Fruit fly (Drosophila melanogaster) whole organism, embryonic: ENCODE measurements around the gene CG42814.

ENCODE experiments used
- Blimp-1 ChIP-seq: fragments of 200-800 bp; sonication (Bioruptor generic); optimal IDR thresholded peaks from 3 replicates; lab custom pipeline; 2018; ENCODE audit warnings: missing biosample characterization, missing genetic modification characterization, mild to moderate bottlenecking, moderate library complexity, missing genetic modification reagents
- CG10959 ChIP-seq: fragments of 200-800 bp; sonication (Bioruptor generic); IDR thresholded peaks from 2 replicates; pipeline ENCODE4 v1.3.6; 2022; ENCODE audit warnings: missing biosample characterization, missing genetic modification characterization
- CG11560 ChIP-seq: fragments of 200-800 bp; sonication (Bioruptor generic); IDR thresholded peaks from 3 replicates; pipeline ENCODE4 v1.3.6; 2022; ENCODE audit warnings: missing biosample characterization, missing genetic modification characterization
- CG11695 ChIP-seq: fragments of 200-800 bp; sonication (Bioruptor generic); IDR thresholded peaks from 3 replicates; pipeline ENCODE4 v1.3.6; 2022; ENCODE audit warnings: missing biosample characterization, missing genetic modification characterization
- CG12942 ChIP-seq: fragments of 200-800 bp; sonication (Bioruptor generic); optimal IDR thresholded peaks from 3 replicates; lab custom pipeline; 2016; ENCODE audit warnings: missing biosample characterization, missing genetic modification characterization
- CG15269 ChIP-seq: fragments of 200-800 bp; sonication (Bioruptor generic); optimal IDR thresholded peaks from 2 replicates; lab custom pipeline; 2018; ENCODE audit warnings: missing biosample characterization, mild to moderate bottlenecking, missing genetic modification characterization, moderate library complexity
- CG16863 ChIP-seq: fragments of 200-800 bp; sonication (Bioruptor generic); optimal IDR thresholded peaks from 3 replicates; lab custom pipeline; 2016; ENCODE audit warnings: missing biosample characterization, missing genetic modification characterization
- CG18262 ChIP-seq: fragments of 200-800 bp; optimal IDR thresholded peaks from 3 replicates; lab custom pipeline; 2019; ENCODE audit warnings: missing biosample characterization, mild to moderate bottlenecking, missing genetic modification characterization, moderate library complexity
- CG1832 ChIP-seq: fragments of 200-800 bp; sonication (Bioruptor generic); optimal IDR thresholded peaks from 2 replicates; lab custom pipeline; 2017; ENCODE audit warnings: missing biosample characterization, mild to moderate bottlenecking, missing genetic modification characterization, inconsistent platforms
- CG2712 ChIP-seq: fragments of 200-800 bp; optimal IDR thresholded peaks from 3 replicates; lab custom pipeline; 2019; ENCODE audit warnings: missing biosample characterization, mild to moderate bottlenecking, missing genetic modification characterization, moderate library complexity
- CG31441 ChIP-seq: fragments of 200-800 bp; sonication (Bioruptor generic); IDR thresholded peaks from 2 replicates; pipeline ENCODE4 v1.3.6; 2022; ENCODE audit warnings: missing biosample characterization, missing genetic modification characterization
- CG3281 ChIP-seq: fragments of 200-800 bp; sonication (Bioruptor generic); optimal IDR thresholded peaks from 3 replicates; lab custom pipeline; 2017; ENCODE audit warnings: missing biosample characterization, mild to moderate bottlenecking, missing genetic modification characterization
- CG34224 ChIP-seq: fragments of 200-800 bp; sonication (Bioruptor generic); IDR thresholded peaks from 3 replicates; pipeline ENCODE4 v1.3.6; 2022; ENCODE audit warnings: missing biosample characterization, missing genetic modification characterization; ENCODE audit not compliant: partially characterized antibody
- CG5180 ChIP-seq: fragments of 200-800 bp; sonication (Bioruptor generic); optimal IDR thresholded peaks from 3 replicates; lab custom pipeline; 2017; ENCODE audit warnings: missing biosample characterization, missing genetic modification characterization, mild to moderate bottlenecking, moderate library complexity, missing genetic modification reagents
- CG6813 ChIP-seq: fragments of 200-800 bp; sonication (Bioruptor generic); optimal IDR thresholded peaks from 2 replicates; lab custom pipeline; 2017; ENCODE audit warnings: missing biosample characterization, missing genetic modification characterization, mild to moderate bottlenecking, moderate library complexity, missing genetic modification reagents
- CG7786 ChIP-seq: fragments of 200-800 bp; sonication (Bioruptor generic); optimal IDR thresholded peaks from 2 replicates; lab custom pipeline; 2016; ENCODE audit warnings: missing biosample characterization, missing genetic modification characterization
- CG8388 ChIP-seq: fragments of 200-800 bp; sonication (Bioruptor generic); optimal IDR thresholded peaks from 2 replicates; lab custom pipeline; 2019; ENCODE audit warnings: missing biosample characterization, mild to moderate bottlenecking, missing genetic modification characterization, moderate library complexity
- Deaf1 ChIP-seq: fragments of 200-800 bp; optimal IDR thresholded peaks from 3 replicates; lab custom pipeline; 2019; ENCODE audit warnings: missing biosample characterization, mild to moderate bottlenecking, missing genetic modification characterization, moderate library complexity
- Drgx ChIP-seq: fragments of 200-800 bp; sonication (Bioruptor generic); IDR thresholded peaks from 2 replicates; pipeline ENCODE4 v1.3.6; 2022; ENCODE audit warnings: missing biosample characterization, missing genetic modification characterization
- Gsc ChIP-seq: fragments of 200-800 bp; sonication (Bioruptor generic); IDR thresholded peaks from 2 replicates; pipeline ENCODE4 v1.3.6; 2022; ENCODE audit warnings: missing biosample characterization, missing genetic modification characterization
- HmgD ChIP-seq: fragments of 200-800 bp; sonication (Bioruptor generic); optimal IDR thresholded peaks from 3 replicates; lab custom pipeline; 2016; ENCODE audit warnings: missing biosample characterization, missing genetic modification characterization
- NFAT ChIP-seq: fragments of 200-800 bp; sonication (Bioruptor generic); IDR thresholded peaks from 2 replicates; pipeline ENCODE4 v1.3.6; 2022; ENCODE audit warnings: missing biosample characterization, missing genetic modification characterization
- Ptx1 ChIP-seq: fragments of 200-800 bp; sonication (Bioruptor generic); IDR thresholded peaks from 2 replicates; pipeline ENCODE4 v1.3.6; 2022; ENCODE audit warnings: missing biosample characterization, missing genetic modification characterization
- Sox100B ChIP-seq: fragments of 200-800 bp; sonication (Bioruptor generic); optimal IDR thresholded peaks from 3 replicates; lab custom pipeline; 2018; ENCODE audit warnings: missing biosample characterization, mild to moderate bottlenecking, missing genetic modification characterization
- Ssrp ChIP-seq: fragments of 200-800 bp; sonication (Bioruptor generic); optimal IDR thresholded peaks from 2 replicates; lab custom pipeline; 2018; ENCODE audit warnings: missing biosample characterization, mild to moderate bottlenecking, missing genetic modification characterization, moderate library complexity
- ac ChIP-seq: fragments of 200-800 bp; sonication (Bioruptor generic); optimal IDR thresholded peaks from 3 replicates; lab custom pipeline; 2017; ENCODE audit warnings: missing biosample characterization, mild to moderate bottlenecking, missing genetic modification characterization
- ato ChIP-seq: fragments of 200-800 bp; sonication (Bioruptor generic); IDR thresholded peaks from 2 replicates; pipeline ENCODE4 v1.3.6; 2022; ENCODE audit warnings: missing biosample characterization, missing genetic modification characterization; ENCODE audit not compliant: partially characterized antibody
- bab2 ChIP-seq: fragments of 200-800 bp; sonication (Bioruptor generic); optimal IDR thresholded peaks from 2 replicates; lab custom pipeline; 2016; ENCODE audit warnings: missing biosample characterization, missing genetic modification characterization
- cg ChIP-seq: fragments of 200-800 bp; sonication (Bioruptor generic); optimal IDR thresholded peaks from 3 replicates; lab custom pipeline; 2019; ENCODE audit warnings: missing biosample characterization, mild to moderate bottlenecking, missing genetic modification characterization, moderate library complexity
- da ChIP-seq: fragments of 200-800 bp; sonication (Bioruptor generic); optimal IDR thresholded peaks from 2 replicates; lab custom pipeline; 2016; ENCODE audit warnings: missing biosample characterization, missing genetic modification characterization
- dmrt11E ChIP-seq: fragments of 200-800 bp; sonication (Bioruptor generic); optimal IDR thresholded peaks from 3 replicates; lab custom pipeline; 2018; ENCODE audit warnings: missing biosample characterization, mild to moderate bottlenecking, missing genetic modification characterization, moderate library complexity
- fd96Cb ChIP-seq: fragments of 200-800 bp; sonication (Bioruptor generic); optimal IDR thresholded peaks from 2 replicates; lab custom pipeline; 2018; ENCODE audit warnings: missing biosample characterization, mild to moderate bottlenecking, missing genetic modification characterization, moderate library complexity
- ham ChIP-seq: fragments of 200-800 bp; sonication (Bioruptor generic); IDR thresholded peaks from 2 replicates; pipeline ENCODE4 v1.3.6; 2022; ENCODE audit warnings: missing biosample characterization, missing genetic modification characterization
- hb ChIP-seq: fragments of 200-800 bp; sonication (Bioruptor generic); IDR thresholded peaks from 3 replicates; pipeline ENCODE4 v1.3.6; 2022; ENCODE audit warnings: missing biosample characterization, missing genetic modification characterization; ENCODE audit not compliant: partially characterized antibody
- hkb ChIP-seq, 2 experiments: fragments of 200-800 bp in 1 of 2; fragments of >200 bp in 1 of 2; sonication (Bioruptor generic) in 1 of 2; IDR thresholded peaks in 1 of 2; optimal IDR thresholded peaks in 1 of 2; 2 replicates each; pipeline versions ENCODE4 v1.3.6 to Lab custom; 2017 to 2022; ENCODE audit warnings: missing biosample characterization in 1 of 2, missing genetic modification characterization in 1 of 2
- klu ChIP-seq: fragments of 200-800 bp; sonication (Bioruptor generic); IDR thresholded peaks from 2 replicates; pipeline ENCODE4 v1.3.6; 2022; ENCODE audit warnings: missing biosample characterization, missing genetic modification characterization
- nerfin-1 ChIP-seq: fragments of 200-800 bp; sonication (Bioruptor generic); optimal IDR thresholded peaks from 3 replicates; lab custom pipeline; 2019; ENCODE audit warnings: missing biosample characterization, mild to moderate bottlenecking, missing genetic modification characterization, moderate library complexity
- nmo ChIP-seq: fragments of 200-800 bp; sonication (Bioruptor generic); optimal IDR thresholded peaks from 2 replicates; lab custom pipeline; 2018; ENCODE audit warnings: missing biosample characterization, mild to moderate bottlenecking, missing genetic modification characterization, moderate library complexity
- org-1 ChIP-seq: fragments of 200-800 bp; sonication (Bioruptor generic); optimal IDR thresholded peaks from 2 replicates; lab custom pipeline; 2017; ENCODE audit warnings: missing biosample characterization, missing genetic modification characterization
- pan ChIP-seq, 4 experiments: fragments of >200 bp in 3 of 4; fragments of 200-800 bp in 1 of 4; sonication (Bioruptor generic) in 1 of 4; optimal IDR thresholded peaks in 3 of 4; IDR thresholded peaks in 1 of 4; 2 replicates each; pipeline versions ENCODE4 v1.3.6 to Lab custom; 2017 to 2022; ENCODE audit warnings: missing biosample characterization in 2 of 4, missing genetic modification characterization in 2 of 4, mixed read lengths in 1 of 4
- pb ChIP-seq: fragments of 200-800 bp; sonication (Bioruptor generic); optimal IDR thresholded peaks from 3 replicates; lab custom pipeline; 2016; ENCODE audit warnings: missing biosample characterization, missing genetic modification characterization
- ro ChIP-seq: fragments of 200-800 bp; sonication (Bioruptor generic); IDR thresholded peaks from 2 replicates; pipeline ENCODE4 v1.3.6; 2022; ENCODE audit warnings: missing biosample characterization, missing genetic modification characterization
- row ChIP-seq: fragments of 200-800 bp; sonication (Bioruptor generic); IDR thresholded peaks from 3 replicates; pipeline ENCODE4 v1.3.6; 2022; ENCODE audit warnings: missing biosample characterization, missing genetic modification characterization
- sc ChIP-seq, 3 experiments: fragments of >200 bp in 2 of 3; fragments of 200-800 bp in 1 of 3; sonication (Bioruptor generic) in 1 of 3; optimal IDR thresholded peaks; 2 replicates in 2 of 3; 3 replicates in 1 of 3; lab custom pipeline; 2017; ENCODE audit warnings: mild to moderate bottlenecking in 1 of 3, missing biosample characterization in 1 of 3, missing genetic modification characterization in 1 of 3, missing genetic modification reagents in 1 of 3
- sens-2 ChIP-seq: fragments of 200-800 bp; sonication (Bioruptor generic); IDR thresholded peaks from 2 replicates; pipeline ENCODE4 v1.3.6; 2022; ENCODE audit warnings: missing biosample characterization, missing genetic modification characterization
- sob ChIP-seq: fragments of 200-800 bp; sonication (Bioruptor generic); IDR thresholded peaks from 2 replicates; pipeline ENCODE4 v1.3.6; 2022; ENCODE audit warnings: missing biosample characterization, missing genetic modification characterization
- ttk ChIP-seq: fragments of 200-800 bp; sonication (Bioruptor generic); IDR thresholded peaks from 2 replicates; pipeline ENCODE4 v2.1.2; 2022; ENCODE audit warnings: missing biosample characterization, missing genetic modification characterization
- tx ChIP-seq: fragments of 200-800 bp; sonication (Bioruptor generic); optimal IDR thresholded peaks from 2 replicates; lab custom pipeline; 2016; ENCODE audit warnings: missing biosample characterization, missing genetic modification characterization
- vvl ChIP-seq: fragments of 200-800 bp; sonication (Bioruptor generic); IDR thresholded peaks from 2 replicates; pipeline ENCODE4 v1.3.6; 2022; ENCODE audit warnings: missing biosample characterization, missing genetic modification characterization

CG42814 gene

dm6 chr3R:27217465-27218059 lies 11.7 kb downstream of the CG42814 start (continued):
- TF ChIP-seq vvl = no peak
- TF ChIP-seq CG16863 (GFP tag; lab: Kevin White, UChicago) = no peak
- TF ChIP-seq pb = no peak
- TF ChIP-seq sc (optimal IDR thresholded peaks at IDR 0.05; lab: Kevin White, UChicago) = no peak
- TF ChIP-seq sc (GFP tag; optimal IDR thresholded peaks at IDR 0.05; lab: Kevin White, UChicago) = no peak
- no peak for TF ChIP-seq org-1
- TF ChIP-seq CG8388 (GFP tag; lab: Kevin White, UChicago) = peak; percentile 6
- TF ChIP-seq Deaf1 (tag; lab: Kevin White, UChicago) = peak; percentile 30
- TF ChIP-seq HmgD (GFP tag; lab: Kevin White, UChicago) = no peak
- TF ChIP-seq CG2712 (tag; lab: Kevin White, UChicago) = peak; percentile 50
- TF ChIP-seq ac (GFP tag; lab: Kevin White, UChicago) = no peak
- peak; percentile 46; the same call in 2 of the 3 replicates for TF ChIP-seq row (GFP tag; lab: Robert Waterston, UW)
- peak; percentile 28 for TF ChIP-seq dmrt11E
- no peak for TF ChIP-seq hb
- TF ChIP-seq Sox100B = no peak
- no peak for TF ChIP-seq CG11560 (tag; lab: Robert Waterston, UW)
- peak; percentile 22 for TF ChIP-seq Blimp-1 (GFP tag; lab: Kevin White, UChicago)
- TF ChIP-seq tx (GFP tag; lab: Kevin White, UChicago) = no peak
- TF ChIP-seq NFAT (GFP tag; lab: Robert Waterston, UW) = no peak
- TF ChIP-seq CG12942 (GFP tag; lab: Kevin White, UChicago) = no peak
- no peak for TF ChIP-seq ttk (GFP tag; lab: Robert Waterston, UW)
- peak; percentile 36 for TF ChIP-seq nmo (GFP tag; lab: Kevin White, UChicago)
- TF ChIP-seq nerfin-1 = no peak
- TF ChIP-seq CG7786 (GFP tag; lab: Kevin White, UChicago) = no peak
- peak; percentile 20 for TF ChIP-seq fd96Cb (tag; lab: Kevin White, UChicago)
- peak; percentile 0 for TF ChIP-seq Ssrp
- peak; percentile 47; the same call in 1 of the 2 replicates for TF ChIP-seq Drgx (GFP tag; lab: Robert Waterston, UW)
- TF ChIP-seq ro (GFP tag; lab: Robert Waterston, UW) = no peak
- TF ChIP-seq ham (GFP tag; lab: Robert Waterston, UW) = no peak
- no peak for TF ChIP-seq sens-2 (GFP tag; lab: Robert Waterston, UW)
- TF ChIP-seq pan (optimal IDR thresholded peaks at IDR 0.05; lab: Kevin White, UChicago) = no peak
- TF ChIP-seq pan (GFP tag; optimal IDR thresholded peaks at IDR 0.05 in 1 of 2, IDR thresholded peaks at IDR 0.05 in 1 of 2) = peak in 1 of 2 experiments; percentile 41
- no peak for TF ChIP-seq bab2 (GFP tag; lab: Kevin White, UChicago)
- no peak for TF ChIP-seq cg (GFP tag; lab: Kevin White, UChicago)
- TF ChIP-seq sob (GFP tag; lab: Robert Waterston, UW) = no peak
- no peak for TF ChIP-seq hkb (optimal IDR thresholded peaks at IDR 0.05; lab: Kevin White, UChicago)
- no peak for TF ChIP-seq hkb (GFP tag; IDR thresholded peaks at IDR 0.05; lab: Robert Waterston, UW)
- TF ChIP-seq Gsc = no peak
- TF ChIP-seq ato (GFP tag; lab: Robert Waterston, UW) = no peak
- TF ChIP-seq CG11695 (GFP tag; lab: Robert Waterston, UW) = no peak
- TF ChIP-seq da (GFP tag; lab: Kevin White, UChicago) = no peak
- TF ChIP-seq CG3281 (GFP tag; lab: Kevin White, UChicago) = no peak
- no peak for TF ChIP-seq Ptx1
- peak; percentile 47 for TF ChIP-seq CG18262 (tag; lab: Kevin White, UChicago)
- TF ChIP-seq CG1832 = no peak
- TF ChIP-seq CG5180 (GFP tag; lab: Kevin White, UChicago) = peak; percentile 41
- TF ChIP-seq CG34224 (GFP tag; lab: Robert Waterston, UW) = no peak
- no peak for TF ChIP-seq CG15269 (tag; lab: Kevin White, UChicago)
- 0 out of 2 replicates have a peak, but pooled peaks have one; percentile 35 for TF ChIP-seq CG31441 (GFP tag; lab: Robert Waterston, UW)
- no peak for TF ChIP-seq CG6813
- TF ChIP-seq klu = no peak
- TF ChIP-seq CG10959 (GFP tag; lab: Robert Waterston, UW) = no peak
